Fruit fly (Drosophila melanogaster): ENCODE data around the gene CG7778.

CG7778 gene

dm6 chr2L:8319858-8320525, 26.4 kb upstream of the CG7778 start, which contains the start of the genes mtsh and strat (continued):
- peak; percentile 70 for TF ChIP-seq CG2712 (tag; optimal IDR thresholded peaks at IDR 0.05)
- peak; percentile 84 for TF ChIP-seq pzg (GFP tag; optimal IDR thresholded peaks at IDR 0.05)
- peak; percentile 35; the same call in 1 of the 2 replicates for TF ChIP-seq inv (GFP tag; IDR thresholded peaks at IDR 0.05; ENCODE audit: partially characterized antibody)
- TF ChIP-seq Fer1 (GFP tag; optimal IDR thresholded peaks at IDR 0.05) = peak; percentile 86
- TF ChIP-seq CG10979 (tag; optimal IDR thresholded peaks at IDR 0.05) = peak; percentile 55
- TF ChIP-seq Dek (tag; optimal IDR thresholded peaks at IDR 0.05) = peak; percentile 13
- TF ChIP-seq Bteb2 (GFP tag; optimal IDR thresholded peaks at IDR 0.05) = no peak
- peak; percentile 58 for TF ChIP-seq lilli (GFP tag; optimal IDR thresholded peaks at IDR 0.05)
- peak; percentile 83 for TF ChIP-seq gro (GFP tag; optimal IDR thresholded peaks at IDR 0.05)
- peak; percentile 26 for TF ChIP-seq kah (GFP tag; optimal IDR thresholded peaks at IDR 0.05)
- TF ChIP-seq CG2120 (GFP tag; optimal IDR thresholded peaks at IDR 0.05) = peak; percentile 59
- TF ChIP-seq CG10209 (GFP tag; optimal IDR thresholded peaks at IDR 0.05) = peak; percentile 21
- 0 out of 3 replicates have a peak, but pooled peaks have one; percentile 23 for TF ChIP-seq row (GFP tag; IDR thresholded peaks at IDR 0.05)
- TF ChIP-seq CG1603 (tag; optimal IDR thresholded peaks at IDR 0.05) = peak; percentile 74
- peak; percentile 57 for TF ChIP-seq maf-S (GFP tag; optimal IDR thresholded peaks at IDR 0.05)
- TF ChIP-seq en (GFP tag; optimal IDR thresholded peaks at IDR 0.05) = no peak
- TF ChIP-seq zfh2 (GFP tag; optimal IDR thresholded peaks at IDR 0.05) = peak; percentile 33
- peak; percentile 21 for TF ChIP-seq tap (tag; optimal IDR thresholded peaks at IDR 0.05)
- TF ChIP-seq CG15601 (tag; optimal IDR thresholded peaks at IDR 0.05) = peak; percentile 75
- peak; percentile 58 for TF ChIP-seq scrt (GFP tag; optimal IDR thresholded peaks at IDR 0.05)
- TF ChIP-seq bcd (GFP tag; optimal IDR thresholded peaks at IDR 0.05) = peak; percentile 75
- peak; percentile 62 for TF ChIP-seq Sry-δ (GFP tag; optimal IDR thresholded peaks at IDR 0.05)
- TF ChIP-seq Hr78 (GFP tag; optimal IDR thresholded peaks at IDR 0.05) = no peak
- peak; percentile 40 for TF ChIP-seq ind (GFP tag; optimal IDR thresholded peaks at IDR 0.05)
- peak; percentile 63; the same call in 1 of the 3 replicates for TF ChIP-seq otp (GFP tag; IDR thresholded peaks at IDR 0.05)
- TF ChIP-seq CG14860 (GFP tag; IDR thresholded peaks at IDR 0.05; ENCODE audit: partially characterized antibody) = peak; percentile 61; the same call in 2 of the 3 replicates
- TF ChIP-seq unc-4 (GFP tag; IDR thresholded peaks at IDR 0.05; ENCODE audit: partially characterized antibody) = peak; percentile 59; the same call in 1 of the 2 replicates
- no peak for TF ChIP-seq al (GFP tag; IDR thresholded peaks at IDR 0.05)
- TF ChIP-seq CG18599 (GFP tag; optimal IDR thresholded peaks at IDR 0.05) = peak; percentile 66
- TF ChIP-seq sima (GFP tag; optimal IDR thresholded peaks at IDR 0.05) = peak; percentile 56
- TF ChIP-seq CG12219 (GFP tag; optimal IDR thresholded peaks at IDR 0.05) = peak; percentile 52
- TF ChIP-seq CG17359 (tag; optimal IDR thresholded peaks at IDR 0.05) = peak; percentile 65
- no peak for TF ChIP-seq CG43689 (GFP tag; IDR thresholded peaks at IDR 0.05)
- peak; percentile 21 for TF ChIP-seq TFAM (GFP tag; optimal IDR thresholded peaks at IDR 0.05)
- peak; percentile 95 for TF ChIP-seq CG10267 (tag; optimal IDR thresholded peaks at IDR 0.05)
- peak; percentile 96 for TF ChIP-seq CG4617 (GFP tag; optimal IDR thresholded peaks at IDR 0.05; ENCODE audit: borderline replicate concordance)
- TF ChIP-seq Blimp-1 (GFP tag; optimal IDR thresholded peaks at IDR 0.05) = peak; percentile 30
- peak; percentile 84 for TF ChIP-seq CG7987 (GFP tag; optimal IDR thresholded peaks at IDR 0.05)
- TF ChIP-seq gfzf (GFP tag; optimal IDR thresholded peaks at IDR 0.05) = peak; percentile 50
- peak; percentile 16 for TF ChIP-seq CG8924 (tag; optimal IDR thresholded peaks at IDR 0.05)
- TF ChIP-seq CG12659 (GFP tag; optimal IDR thresholded peaks at IDR 0.05) = peak; percentile 55
- peak; percentile 5 for TF ChIP-seq pfk (GFP tag; optimal IDR thresholded peaks at IDR 0.05)
- TF ChIP-seq E2f1 (GFP tag; IDR thresholded peaks at IDR 0.05) = 0 out of 2 replicates have a peak, but pooled peaks have one; percentile 24
- no peak for TF ChIP-seq CG17612 (GFP tag; IDR thresholded peaks at IDR 0.05)
- no peak for TF ChIP-seq CG6689 (GFP tag; IDR thresholded peaks at IDR 0.05)

All from whole organism, embryonic.